Worm (Caenorhabditis elegans) whole organism, L4 larva: ENCODE results near the gene F36H5.17.

ENCODE experiments used
- F37D6.2 ChIP-seq: sonication (generic microtip); optimal IDR thresholded peaks from 2 replicates; lab custom pipeline; 2016; ENCODE audit warnings: mild to moderate bottlenecking, missing genetic modification characterization, missing compliant biosample characterization
- F44E2.7 ChIP-seq: fragments of 200-800 bp; sonication (Bioruptor generic); IDR thresholded peaks from 2 replicates; pipeline ENCODE4 v2.1.2; 2022; ENCODE audit warnings: missing genetic modification characterization, missing compliant biosample characterization
- F49E8.2 ChIP-seq: sonication (generic microtip); optimal IDR thresholded peaks from 2 replicates; lab custom pipeline; 2016; ENCODE audit warnings: missing compliant biosample characterization, mild to moderate bottlenecking, missing genetic modification characterization, borderline replicate concordance
- T20F7.1 ChIP-seq: fragments of 200-800 bp; sonication (Bioruptor generic); optimal IDR thresholded peaks from 2 replicates; lab custom pipeline; 2018; ENCODE audit warnings: mild to moderate bottlenecking, missing genetic modification characterization, missing compliant biosample characterization
- Y48G9A.11 ChIP-seq: fragments of 200-800 bp; sonication (Bioruptor generic); IDR thresholded peaks from 2 replicates; pipeline ENCODE4 v1.3.6; 2022; ENCODE audit warnings: missing genetic modification reagents, missing genetic modification characterization, missing compliant biosample characterization
- Y75B8A.6 ChIP-seq: fragments of 200-800 bp; sonication (Bioruptor generic); IDR thresholded peaks from 2 replicates; pipeline ENCODE4 v1.3.6; 2022; ENCODE audit warnings: missing genetic modification reagents, missing genetic modification characterization, missing compliant biosample characterization
- ZK337.2 ChIP-seq: fragments of 200-800 bp; sonication (Bioruptor generic); IDR thresholded peaks from 2 replicates; pipeline ENCODE4 v1.3.6; 2022; ENCODE audit warnings: missing genetic modification reagents, missing genetic modification characterization, missing compliant biosample characterization
- aha-1 ChIP-seq: fragments of 150-350 bp; peaks from one replicate; lab custom pipeline; 2014; ENCODE audit warnings: missing biosample characterization, missing genetic modification characterization
- ceh-20 ChIP-seq: fragments of 200-800 bp; sonication (Bioruptor generic); IDR thresholded peaks from 2 replicates; pipeline ENCODE4 v1.3.6; 2022; ENCODE audit warnings: missing genetic modification reagents, missing genetic modification characterization, missing compliant biosample characterization
- ceh-28 ChIP-seq: fragments of 150-350 bp; optimal IDR thresholded peaks from 2 replicates; lab custom pipeline; 2014; ENCODE audit warnings: missing biosample characterization, missing genetic modification reagents, missing genetic modification characterization
- ceh-32 ChIP-seq: sonication (generic microtip); optimal IDR thresholded peaks from 2 replicates; lab custom pipeline; 2016; ENCODE audit warnings: mild to moderate bottlenecking, missing genetic modification characterization, missing compliant biosample characterization; ENCODE audit not compliant: poor library complexity
- ceh-44 ChIP-seq: fragments of 200-800 bp; sonication (Bioruptor generic); IDR thresholded peaks from 2 replicates; pipeline ENCODE4 v1.3.6; 2022; ENCODE audit warnings: missing genetic modification reagents, missing genetic modification characterization, missing compliant biosample characterization
- cey-2 ChIP-seq: sonication (generic microtip); optimal IDR thresholded peaks from 3 replicates; lab custom pipeline; 2017; ENCODE audit warnings: missing genetic modification characterization, mild to moderate bottlenecking, missing compliant biosample characterization, antibody characterized with exemption, borderline replicate concordance; ENCODE audit not compliant: insufficient read depth
- dmd-9 ChIP-seq: fragments of 200-800 bp; sonication (Bioruptor generic); IDR thresholded peaks from 2 replicates; pipeline ENCODE4 v1.3.6; 2022; ENCODE audit warnings: missing genetic modification reagents, missing genetic modification characterization, missing compliant biosample characterization
- hif-1 ChIP-seq, 2 experiments: sonication (generic microtip); optimal IDR thresholded peaks; 2 replicates each; lab custom pipeline; 2016 to 2017; ENCODE audit warnings: missing compliant biosample characterization in 2 of 2, missing genetic modification characterization in 2 of 2, missing genetic modification reagents in 2 of 2, missing genotype in 2 of 2, mild to moderate bottlenecking in 1 of 2
- lim-7 ChIP-seq: fragments of 200-800 bp; sonication (Bioruptor generic); IDR thresholded peaks from 2 replicates; pipeline ENCODE4 v1.3.6; 2022; ENCODE audit warnings: missing genetic modification characterization, missing compliant biosample characterization
- lin-15B ChIP-seq: fragments of 150-350 bp; sonication (generic microtip); optimal IDR thresholded peaks from 3 replicates; lab custom pipeline; 2014; ENCODE audit warnings: missing biosample characterization, missing genetic modification characterization
- lin-38 ChIP-seq: fragments of 200-800 bp; sonication (Bioruptor generic); IDR thresholded peaks from 2 replicates; pipeline ENCODE4 v1.3.6; 2022; ENCODE audit warnings: missing genetic modification reagents, missing genetic modification characterization, missing compliant biosample characterization
- madf-9 ChIP-seq: fragments of 200-800 bp; sonication (Bioruptor generic); conservative IDR thresholded peaks from 2 replicates; pipeline ENCODE4 v1.3.6; 2022; ENCODE audit warnings: missing genetic modification reagents, missing genetic modification characterization, missing compliant biosample characterization
- mdl-1 ChIP-seq, 2 experiments: fragments of 150-350 bp in 1 of 2; sonication (generic microtip) in 1 of 2; optimal IDR thresholded peaks; 2 replicates each; lab custom pipeline; 2014 to 2017; ENCODE audit warnings: missing biosample characterization in 2 of 2, missing genetic modification characterization in 2 of 2
- mdt-29 ChIP-seq: fragments of 200-800 bp; sonication (Bioruptor generic); IDR thresholded peaks from 2 replicates; pipeline ENCODE4 v1.3.6; 2022; ENCODE audit warnings: missing genetic modification reagents, missing genetic modification characterization, missing compliant biosample characterization
- nhr-10 ChIP-seq: fragments of 150-350 bp; optimal IDR thresholded peaks from 2 replicates; lab custom pipeline; 2014; ENCODE audit warnings: missing biosample characterization, missing genetic modification characterization
- nhr-11 ChIP-seq: fragments of 150-350 bp; optimal IDR thresholded peaks from 2 replicates; lab custom pipeline; 2014; ENCODE audit warnings: missing biosample characterization, missing genetic modification characterization
- nhr-237 ChIP-seq: sonication (generic microtip); optimal IDR thresholded peaks from 2 replicates; lab custom pipeline; 2017; ENCODE audit warnings: missing biosample characterization, missing genetic modification characterization
- nhr-41 ChIP-seq: fragments of 200-800 bp; sonication (Bioruptor generic); IDR thresholded peaks from 2 replicates; pipeline ENCODE4 v1.3.6; 2022; ENCODE audit warnings: missing genetic modification reagents, missing genetic modification characterization, missing compliant biosample characterization
- nhr-6 ChIP-seq: fragments of 150-350 bp; optimal IDR thresholded peaks from 2 replicates; lab custom pipeline; 2014; ENCODE audit warnings: missing biosample characterization, missing genetic modification characterization
- nhr-76 ChIP-seq: fragments of 150-350 bp; optimal IDR thresholded peaks from 2 replicates; lab custom pipeline; 2014; ENCODE audit warnings: missing biosample characterization, missing genetic modification characterization
- nhr-77 ChIP-seq: fragments of 150-350 bp; optimal IDR thresholded peaks from 2 replicates; lab custom pipeline; 2014; ENCODE audit warnings: missing biosample characterization, missing genetic modification characterization
- php-3 ChIP-seq: fragments of 200-800 bp; sonication (Bioruptor generic); IDR thresholded peaks from 2 replicates; pipeline ENCODE4 v1.3.6; 2022; ENCODE audit warnings: missing genetic modification reagents, missing genetic modification characterization, missing compliant biosample characterization
- pqm-1 ChIP-seq: sonication (generic microtip); optimal IDR thresholded peaks from 2 replicates; lab custom pipeline; 2017; ENCODE audit warnings: missing biosample characterization, missing genetic modification characterization
- saeg-2 ChIP-seq: fragments of 200-800 bp; sonication (Bioruptor generic); IDR thresholded peaks from 2 replicates; pipeline ENCODE4 v1.3.6; 2022; ENCODE audit warnings: missing genetic modification reagents, missing genetic modification characterization, missing compliant biosample characterization
- snpc-1.2 ChIP-seq: fragments of 200-800 bp; sonication (Bioruptor generic); IDR thresholded peaks from 2 replicates; pipeline ENCODE4 v1.3.6; 2022; ENCODE audit warnings: missing genetic modification reagents, missing genetic modification characterization, missing compliant biosample characterization
- tra-1 ChIP-seq: fragments of 200-800 bp; sonication (Bioruptor generic); IDR thresholded peaks from 2 replicates; pipeline ENCODE4 v1.3.6; 2022; ENCODE audit warnings: missing genetic modification reagents, missing genetic modification characterization, missing compliant biosample characterization
- unc-130 ChIP-seq: sonication (generic microtip); optimal IDR thresholded peaks from 2 replicates; lab custom pipeline; 2016; ENCODE audit warnings: missing genetic modification reagents, missing genetic modification characterization, missing compliant biosample characterization
- zag-1 ChIP-seq: fragments of 150-350 bp; optimal IDR thresholded peaks from 2 replicates; lab custom pipeline; 2014; ENCODE audit warnings: missing biosample characterization, missing genetic modification characterization
- zip-11 ChIP-seq: fragments of 200-800 bp; sonication (Bioruptor generic); IDR thresholded peaks from 2 replicates; pipeline ENCODE4 v1.3.6; 2022; ENCODE audit warnings: missing genetic modification characterization, missing compliant biosample characterization
- zip-2 ChIP-seq: fragments of 150-350 bp; optimal IDR thresholded peaks from 2 replicates; lab custom pipeline; 2014; ENCODE audit warnings: missing biosample characterization, missing genetic modification characterization

The F36H5.17 gene

DNA sequence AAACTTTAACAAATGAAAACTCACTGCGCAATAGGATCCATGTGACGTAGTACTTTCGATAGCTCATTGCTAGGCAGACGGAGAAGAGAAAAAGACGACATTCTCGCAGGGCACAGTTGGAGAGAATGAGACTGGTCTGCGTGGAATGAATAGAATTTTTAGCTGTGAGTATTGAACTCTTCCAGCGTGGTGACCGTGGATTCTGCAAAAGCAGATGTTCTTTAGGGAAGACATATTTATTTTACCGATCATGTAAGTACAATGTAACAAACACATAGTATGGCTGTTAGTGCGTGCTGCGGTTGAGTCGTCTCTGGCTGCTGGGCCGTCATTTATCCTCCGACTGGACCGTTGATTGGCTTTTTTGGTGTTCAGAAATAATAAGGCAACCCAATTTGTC, 3.0 kb downstream of the F36H5.17 start, which contains the start of gene F36H5.9:
F36H5.9 (minus strand) TSS at position 101 of the 400 bp plus-strand sequence.
- TF ChIP-seq unc-130 (GFP tag; lab: Kevin White, UChicago) (no peak), Y75B8A.6 (no peak), ZK337.2 (GFP tag; lab: Robert Waterston, UW) (no peak), php-3 (GFP tag; lab: Robert Waterston, UW) (no peak), nhr-41 (GFP tag; lab: Robert Waterston, UW) (no peak), pqm-1 (tag; lab: Kevin White, UChicago) (no peak), lim-7 (GFP tag; lab: Robert Waterston, UW) (no peak), cey-2 (tag; lab: Kevin White, UChicago) (no peak), nhr-11 (no peak), nhr-6 (tag; lab: Kevin White, UChicago) (no peak), T20F7.1 (GFP tag; lab: Kevin White, UChicago) (no peak), lin-15B (no peak), F49E8.2 (tag; lab: Kevin White, UChicago) (no peak), dmd-9 (GFP tag; lab: Robert Waterston, UW) (no peak), mdt-29 (GFP tag; lab: Robert Waterston, UW) (no peak), snpc-1.2 (GFP tag; lab: Robert Waterston, UW) (no peak)
- TF ChIP-seq, all 104 proteins: peak for 0

DNA sequence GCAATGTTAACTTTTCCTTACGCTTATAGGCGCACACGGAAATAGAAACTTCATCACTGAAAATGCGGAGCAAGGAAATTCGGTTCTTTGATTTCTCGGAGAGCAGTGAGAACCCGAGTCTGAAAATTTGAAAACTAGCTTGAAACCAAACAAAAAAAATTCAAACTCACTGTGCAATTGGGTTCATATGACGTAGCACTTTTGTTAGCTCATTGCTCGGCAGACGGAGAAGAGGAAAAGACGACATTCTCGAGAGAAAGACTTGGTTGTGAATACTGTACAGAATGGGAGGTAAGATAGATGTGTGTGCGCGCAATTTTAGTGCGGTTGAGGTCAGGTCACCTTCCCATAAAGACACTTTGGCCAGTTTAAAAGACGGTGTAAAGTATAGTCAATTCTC, 5.6 kb downstream of the F36H5.17 start, which contains the start of the genes F36H5.13 and F36H5.8:
F36H5.13 (minus strand) TSS at position 101 of the 400 bp plus-strand sequence.
F36H5.8 (minus strand) TSS at position 274 of the 400 bp plus-strand sequence.
- peak; percentile 9 for TF ChIP-seq aha-1 (tag; lab: Kevin White, UChicago)
- no peak for TF ChIP-seq F37D6.2
- TF ChIP-seq, all 104 proteins: peak for 1

DNA sequence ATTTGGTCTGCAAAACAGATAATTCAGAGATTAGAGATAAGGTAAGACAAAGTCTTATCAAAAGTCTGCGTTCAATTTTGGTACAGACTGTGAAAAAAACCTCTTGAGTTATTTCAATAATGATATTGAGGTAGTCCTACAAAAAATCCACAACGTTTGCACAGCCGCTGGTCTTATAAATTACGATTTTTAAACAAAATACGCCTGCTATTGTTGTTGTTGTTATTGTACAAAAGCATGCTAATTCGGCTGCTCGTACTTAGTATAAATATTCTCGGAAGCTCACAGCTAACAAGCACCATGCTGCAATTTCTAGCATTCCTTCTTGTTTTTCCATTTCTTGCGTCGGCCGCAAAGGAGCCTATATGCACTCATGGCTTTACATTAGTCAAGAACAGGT, 11.8 kb downstream of the F36H5.17 start, which contains the start of gene clec-19:
clec-19 (plus strand) TSS at position 301 of the 400 bp plus-strand sequence.
- TF ChIP-seq ceh-32 (tag; lab: Kevin White, UChicago) = no peak
- TF ChIP-seq lin-15B = no peak
- no peak for TF ChIP-seq mdt-29 (GFP tag; lab: Robert Waterston, UW)
- no peak for TF ChIP-seq dmd-9 (GFP tag; lab: Robert Waterston, UW)
- no peak for TF ChIP-seq tra-1 (GFP tag; lab: Robert Waterston, UW)
- no peak for TF ChIP-seq nhr-10
- TF ChIP-seq saeg-2 = no peak
- TF ChIP-seq ceh-20 = no peak
- TF ChIP-seq zag-1 (tag; lab: Kevin White, UChicago) = no peak
- no peak for TF ChIP-seq F44E2.7 (GFP tag; lab: Robert Waterston, UW)
- no peak for TF ChIP-seq hif-1 (tag; optimal IDR thresholded peaks at IDR 0.05; lab: Kevin White, UChicago)
- TF ChIP-seq nhr-237 (tag; lab: Kevin White, UChicago) = no peak

DNA sequence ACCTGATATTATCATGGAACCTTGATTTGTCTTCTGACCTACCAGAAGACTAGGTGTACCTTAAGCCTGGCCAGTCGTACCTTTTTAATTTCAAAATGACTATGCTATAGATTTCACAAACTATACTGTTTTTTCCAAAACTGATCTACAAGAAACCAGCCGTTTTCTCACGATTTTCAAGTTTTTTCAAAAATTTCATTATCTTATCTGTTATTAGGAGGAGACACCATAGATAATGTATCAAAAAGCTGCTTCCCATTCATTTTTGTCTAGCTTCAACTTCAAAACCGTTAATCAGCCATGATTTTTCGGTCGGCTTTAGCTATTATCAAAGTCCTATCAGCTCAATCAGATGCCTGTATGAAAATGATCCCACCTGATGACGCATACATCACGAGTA, 13.4 kb downstream of the F36H5.17 start, which contains the start of gene F36H5.12:
F36H5.12 (plus strand) TSS at position 301 of the 400 bp plus-strand sequence.
- TF ChIP-seq nhr-76 (tag; lab: Kevin White, UChicago) (no peak), Y48G9A.11 (no peak)

DNA sequence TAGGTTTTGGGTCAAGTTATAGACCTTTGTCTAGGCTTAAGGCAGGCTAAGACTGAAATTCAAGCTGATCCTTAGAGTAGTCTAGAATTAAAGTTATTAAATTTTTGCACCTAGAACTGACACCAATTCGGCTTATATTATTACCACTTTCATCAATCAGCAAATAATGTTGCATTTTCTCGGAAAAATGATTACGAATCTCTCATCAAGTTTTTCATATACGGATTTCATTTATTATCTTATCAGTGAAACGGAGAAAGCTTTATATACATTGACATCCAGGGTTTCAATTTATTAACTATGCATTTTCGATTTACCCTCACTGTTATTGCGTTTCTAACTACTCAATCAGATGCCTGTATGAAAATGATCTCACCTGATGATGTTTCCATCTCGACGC, 14.7 kb downstream of the F36H5.17 start, which contains the start of gene K07G6.1:
K07G6.1 (plus strand) TSS at position 301 of the 400 bp plus-strand sequence.
- TF ChIP-seq ceh-44 (GFP tag; lab: Robert Waterston, UW) (no peak), nhr-77 (tag; lab: Kevin White, UChicago) (no peak), ceh-28 (tag; lab: Kevin White, UChicago) (no peak), mdt-29 (GFP tag; lab: Robert Waterston, UW) (no peak), lin-38 (GFP tag; lab: Robert Waterston, UW) (no peak), zip-2 (no peak), mdl-1 (tag; optimal IDR thresholded peaks at IDR 0.05; lab: Kevin White, UChicago) (no peak), F44E2.7 (GFP tag; lab: Robert Waterston, UW) (no peak), pqm-1 (tag; lab: Kevin White, UChicago) (no peak), saeg-2 (no peak), zip-11 (GFP tag; lab: Robert Waterston, UW) (no peak), madf-9 (GFP tag; lab: Robert Waterston, UW) (no peak)
- TF ChIP-seq, all 104 proteins: peak for 0
